Worm (Caenorhabditis elegans) whole organism, young adult: ENCODE results near the gene ntl-4.

Experiments
- B0035.1 ChIP-seq: sonication (generic microtip); optimal IDR thresholded peaks from 2 replicates; lab custom pipeline; 2016; ENCODE audit warnings: missing genetic modification characterization, mild to moderate bottlenecking, missing compliant biosample characterization, missing genotype, missing genetic modification reagents
- F49E8.2 ChIP-seq: sonication (generic microtip); optimal IDR thresholded peaks from 3 replicates; lab custom pipeline; 2017; ENCODE audit warnings: missing genetic modification characterization, mild to moderate bottlenecking, missing compliant biosample characterization, antibody characterized with exemption, moderate library complexity; ENCODE audit not compliant: insufficient read depth
- T26A5.8 ChIP-seq: sonication (generic microtip); optimal IDR thresholded peaks from 2 replicates; lab custom pipeline; 2016; ENCODE audit warnings: missing genetic modification characterization, missing compliant biosample characterization
- aptf-2 ChIP-seq: fragments of 200-800 bp; sonication (Bioruptor generic); conservative IDR thresholded peaks from 2 replicates; pipeline ENCODE4 v1.3.6; 2022; ENCODE audit warnings: missing genetic modification reagents, missing genetic modification characterization, missing compliant biosample characterization
- ccch-3 ChIP-seq: fragments of 200-800 bp; sonication (Bioruptor generic); optimal IDR thresholded peaks from 2 replicates; lab custom pipeline; 2018; ENCODE audit warnings: mild to moderate bottlenecking, missing genetic modification characterization, missing compliant biosample characterization
- ceh-58 ChIP-seq: fragments of 200-800 bp; sonication (Bioruptor generic); IDR thresholded peaks from 2 replicates; pipeline ENCODE4 v1.3.6; 2022; ENCODE audit warnings: missing genetic modification characterization, missing compliant biosample characterization
- dox-1 ChIP-seq: fragments of 200-800 bp; sonication (Bioruptor generic); IDR thresholded peaks from 2 replicates; pipeline ENCODE4 v1.3.6; 2022; ENCODE audit warnings: missing genetic modification reagents, missing genetic modification characterization, missing compliant biosample characterization
- hrde-1 ChIP-seq: sonication (generic microtip); optimal IDR thresholded peaks from 2 replicates; lab custom pipeline; 2016; ENCODE audit warnings: missing genetic modification characterization, mild to moderate bottlenecking, missing compliant biosample characterization, moderate library complexity, missing genotype, missing genetic modification reagents, borderline replicate concordance
- hsf-1 ChIP-seq: fragments of 200-800 bp; sonication (Bioruptor generic); IDR thresholded peaks from 2 replicates; pipeline ENCODE4 v1.3.6; 2022; ENCODE audit warnings: missing genetic modification reagents, missing genetic modification characterization, missing compliant biosample characterization
- lag-1 ChIP-seq: fragments of 200-800 bp; sonication (Bioruptor generic); IDR thresholded peaks from 2 replicates; pipeline ENCODE4 v1.3.6; 2022; ENCODE audit warnings: missing genetic modification reagents, missing genetic modification characterization, missing compliant biosample characterization
- lsy-27 ChIP-seq: sonication (generic microtip); optimal IDR thresholded peaks from 2 replicates; lab custom pipeline; 2017; ENCODE audit warnings: missing genetic modification characterization, mild to moderate bottlenecking, missing compliant biosample characterization, antibody characterized with exemption, missing genotype, borderline replicate concordance; ENCODE audit not compliant: insufficient read depth
- madf-6 ChIP-seq: fragments of 200-800 bp; sonication (Bioruptor generic); IDR thresholded peaks from 2 replicates; pipeline ENCODE4 v1.3.6; 2022; ENCODE audit warnings: missing genetic modification reagents, missing genetic modification characterization, missing compliant biosample characterization
- nhr-179 ChIP-seq: sonication (generic microtip); optimal IDR thresholded peaks from 2 replicates; lab custom pipeline; 2016; ENCODE audit warnings: mild to moderate bottlenecking, missing genetic modification characterization, missing compliant biosample characterization
- nhr-90 ChIP-seq: sonication (generic microtip); optimal IDR thresholded peaks from 2 replicates; lab custom pipeline; 2016; ENCODE audit warnings: missing genotype, mild to moderate bottlenecking, missing genetic modification characterization, missing compliant biosample characterization
- rpc-1 ChIP-seq, 2 experiments: fragments of 150-350 bp in 1 of 2; sonication (generic microtip) in 1 of 2; optimal IDR thresholded peaks; 2 replicates each; lab custom pipeline; 2014 to 2018; ENCODE audit warnings: missing biosample characterization in 1 of 2, missing genetic modification characterization in 1 of 2, missing genetic modification reagents in 1 of 2, missing genotype in 1 of 2
- unc-130 ChIP-seq: sonication (generic microtip); optimal IDR thresholded peaks from 2 replicates; lab custom pipeline; 2016; ENCODE audit warnings: missing genetic modification reagents, missing genetic modification characterization, missing compliant biosample characterization
- ztf-28 ChIP-seq: fragments of 200-800 bp; sonication (Bioruptor generic); IDR thresholded peaks from 2 replicates; pipeline ENCODE4 v1.3.6; 2022; ENCODE audit warnings: missing genetic modification reagents, missing genetic modification characterization, missing compliant biosample characterization

The ntl-4 gene

ce11 chrIV:7961889-7962342 is 51.5 kb downstream of the ntl-4 start (continued):
- peak; percentile 97 for TF ChIP-seq F49E8.2 (tag; lab: Kevin White, UChicago)
- peak; percentile 95; the same call in 1 of the 2 replicates for TF ChIP-seq ceh-58
- TF ChIP-seq aptf-2 = no peak
- TF ChIP-seq madf-6 = peak; percentile 76
- TF ChIP-seq hsf-1 (GFP tag; lab: Robert Waterston, UW) = peak; percentile 80
- peak; percentile 52 for TF ChIP-seq unc-130 (GFP tag; lab: Kevin White, UChicago)
- TF ChIP-seq B0035.1 (tag; lab: Kevin White, UChicago) = no peak
- TF ChIP-seq T26A5.8 (tag; lab: Kevin White, UChicago) = peak; percentile 72
- TF ChIP-seq lag-1 (GFP tag; lab: Robert Waterston, UW) = no peak
- peak; percentile 89 for TF ChIP-seq hrde-1
- no peak for TF ChIP-seq lsy-27 (tag; lab: Kevin White, UChicago)
- TF ChIP-seq ccch-3 (GFP tag; lab: Kevin White, UChicago) = no peak
- TF ChIP-seq ztf-28 (GFP tag; lab: Robert Waterston, UW) = no peak
- 0 out of 2 replicates have a peak, but pooled peaks have one; percentile 5 for TF ChIP-seq dox-1 (GFP tag; lab: Robert Waterston, UW)
- TF ChIP-seq nhr-90 (tag; lab: Kevin White, UChicago) = no peak
- TF ChIP-seq rpc-1 (optimal IDR thresholded peaks at IDR 0.05; lab: Kevin White, UChicago) = no peak
- peak; percentile 4 for TF ChIP-seq rpc-1 (tag; optimal IDR thresholded peaks at IDR 0.05; lab: Kevin White, UChicago)
- no peak for TF ChIP-seq nhr-179 (tag; lab: Kevin White, UChicago)
